Worm (Caenorhabditis elegans): ENCODE results near the gene sre-49.

DNA sequence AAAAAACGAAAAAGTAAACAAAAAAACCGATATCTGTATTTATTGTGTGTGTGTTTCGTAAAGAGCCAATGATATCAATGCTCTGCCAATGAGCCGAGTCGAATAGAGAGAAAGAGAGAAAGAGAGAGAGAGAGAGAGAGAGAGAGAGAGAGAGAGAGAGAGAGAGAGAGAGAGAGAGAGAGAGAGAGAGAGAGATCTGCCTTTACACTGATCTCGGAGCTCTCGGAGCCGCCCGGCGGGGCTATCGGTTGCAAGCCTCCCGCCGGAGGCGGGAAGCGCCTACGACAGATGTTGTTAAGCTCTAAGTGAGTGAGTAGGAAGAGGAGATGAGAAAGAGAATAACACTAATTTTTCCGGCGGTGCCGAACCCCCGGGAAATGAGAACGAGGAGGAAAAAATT lies 49.8 kb upstream of the sre-49 start:
- no peak for TF ChIP-seq jun-1 (tag; optimal IDR thresholded peaks at IDR 0.05)
- TF ChIP-seq unc-62 (GFP tag; optimal IDR thresholded peaks at IDR 0.05 in 1 of 2), result no peak
- TF ChIP-seq unc-62 (tag; optimal IDR thresholded peaks at IDR 0.05), result no peak
- TF ChIP-seq nhr-77 (tag; optimal IDR thresholded peaks at IDR 0.05), result no peak

Data from whole organism, L4 larva.